Fruit fly (Drosophila melanogaster) whole organism, prepupa: Measurements from ENCODE around the gene Itgbn.

Source experiments
- Blimp-1 ChIP-seq: fragments of 200-800 bp; sonication (Bioruptor generic); optimal IDR thresholded peaks from 3 replicates; lab custom pipeline; 2017; ENCODE audit warnings: missing biosample characterization, missing genetic modification characterization, mild to moderate bottlenecking, moderate library complexity, missing genetic modification reagents
- CG10631 ChIP-seq: fragments of 200-800 bp; sonication (Bioruptor generic); optimal IDR thresholded peaks from 2 replicates; lab custom pipeline; 2016; ENCODE audit warnings: missing biosample characterization, missing genetic modification characterization
- CG10669 ChIP-seq: fragments of 200-800 bp; sonication (Bioruptor generic); optimal IDR thresholded peaks from 3 replicates; lab custom pipeline; 2018; ENCODE audit warnings: missing biosample characterization, mild to moderate bottlenecking, missing genetic modification characterization, moderate library complexity
- CG11294 ChIP-seq: fragments of 200-800 bp; sonication (Bioruptor generic); IDR thresholded peaks from 2 replicates; pipeline ENCODE4 v1.3.6; 2022; ENCODE audit warnings: missing biosample characterization, missing genetic modification characterization
- CG11762 ChIP-seq: fragments of 200-800 bp; sonication (Bioruptor generic); optimal IDR thresholded peaks from 3 replicates; lab custom pipeline; 2016; ENCODE audit warnings: missing biosample characterization, missing genetic modification characterization; ENCODE audit not compliant: insufficient read depth
- CG15336 ChIP-seq: fragments of 200-800 bp; sonication (Bioruptor generic); IDR thresholded peaks from 2 replicates; pipeline ENCODE4 v1.3.6; 2022; ENCODE audit warnings: missing biosample characterization, missing genetic modification characterization
- CG1621 ChIP-seq: fragments of 200-800 bp; sonication (Bioruptor generic); optimal IDR thresholded peaks from 3 replicates; lab custom pipeline; 2018; ENCODE audit warnings: missing biosample characterization, mild to moderate bottlenecking, missing genetic modification characterization
- CG16779 ChIP-seq: fragments of 200-800 bp; sonication (Bioruptor generic); optimal IDR thresholded peaks from 3 replicates; lab custom pipeline; 2017; ENCODE audit warnings: missing biosample characterization, mild to moderate bottlenecking, missing genetic modification characterization
- CG3032 ChIP-seq: fragments of 200-800 bp; optimal IDR thresholded peaks from 2 replicates; lab custom pipeline; 2019; ENCODE audit warnings: missing biosample characterization, mild to moderate bottlenecking, missing genetic modification characterization, moderate library complexity
- CG31627 ChIP-seq: fragments of 200-800 bp; sonication (Bioruptor generic); optimal IDR thresholded peaks from 3 replicates; lab custom pipeline; 2016; ENCODE audit warnings: missing biosample characterization, missing genetic modification characterization
- CG32006 ChIP-seq: fragments of 200-800 bp; sonication (Bioruptor generic); optimal IDR thresholded peaks from 3 replicates; lab custom pipeline; 2017; ENCODE audit warnings: missing biosample characterization, mild to moderate bottlenecking, missing genetic modification characterization
- CG34406 ChIP-seq: fragments of 200-800 bp; sonication (Bioruptor generic); optimal IDR thresholded peaks from 3 replicates; lab custom pipeline; 2016; ENCODE audit warnings: missing biosample characterization, missing genetic modification characterization
- CG3919 ChIP-seq: fragments of 200-800 bp; sonication (Bioruptor generic); optimal IDR thresholded peaks from 3 replicates; lab custom pipeline; 2016; ENCODE audit warnings: missing biosample characterization, missing genetic modification characterization
- CG6276 ChIP-seq: fragments of 200-800 bp; sonication (Bioruptor generic); optimal IDR thresholded peaks from 2 replicates; lab custom pipeline; 2017; ENCODE audit warnings: missing biosample characterization, mild to moderate bottlenecking, missing genetic modification characterization
- CG6792 ChIP-seq: fragments of 200-800 bp; sonication (Bioruptor generic); optimal IDR thresholded peaks from 3 replicates; lab custom pipeline; 2016; ENCODE audit warnings: missing biosample characterization, missing genetic modification characterization
- CG6808 ChIP-seq: fragments of 200-800 bp; sonication (Bioruptor generic); optimal IDR thresholded peaks from 3 replicates; lab custom pipeline; 2017; ENCODE audit warnings: missing biosample characterization, missing genetic modification characterization, mild to moderate bottlenecking, moderate library complexity, missing genetic modification reagents
- CG6854 ChIP-seq: fragments of 200-800 bp; sonication (Bioruptor generic); optimal IDR thresholded peaks from 2 replicates; lab custom pipeline; 2017; ENCODE audit warnings: missing biosample characterization, mild to moderate bottlenecking, missing genetic modification characterization
- CG7368 ChIP-seq: fragments of 200-800 bp; sonication (Bioruptor generic); optimal IDR thresholded peaks from 3 replicates; lab custom pipeline; 2016; ENCODE audit warnings: missing biosample characterization, missing genetic modification characterization
- CG8119 ChIP-seq: fragments of 200-800 bp; sonication (Bioruptor generic); IDR thresholded peaks from 3 replicates; pipeline ENCODE4 v1.3.6; 2022; ENCODE audit warnings: missing biosample characterization, missing genetic modification characterization
- CG8319 ChIP-seq: fragments of 200-800 bp; sonication (Bioruptor generic); optimal IDR thresholded peaks from 3 replicates; lab custom pipeline; 2016; ENCODE audit warnings: missing biosample characterization, missing genetic modification characterization
- CG8632 ChIP-seq: fragments of 200-800 bp; sonication (Bioruptor generic); optimal IDR thresholded peaks from 3 replicates; lab custom pipeline; 2016; ENCODE audit warnings: missing biosample characterization, missing genetic modification characterization
- CG9139 ChIP-seq: fragments of 200-800 bp; sonication (Bioruptor generic); optimal IDR thresholded peaks from 3 replicates; lab custom pipeline; 2017; ENCODE audit warnings: missing biosample characterization, mild to moderate bottlenecking, missing genetic modification characterization
- Eip75B ChIP-seq: fragments of 200-800 bp; sonication (Bioruptor generic); optimal IDR thresholded peaks from 3 replicates; lab custom pipeline; 2016; ENCODE audit warnings: missing biosample characterization, missing genetic modification characterization
- Eip78C ChIP-seq: fragments of 200-800 bp; sonication (Bioruptor generic); peaks from one replicate; lab custom pipeline; 2016; ENCODE audit warnings: missing biosample characterization, missing genetic modification characterization
- Eip93F ChIP-seq: fragments of 200-800 bp; sonication (Bioruptor generic); optimal IDR thresholded peaks from 2 replicates; lab custom pipeline; 2016; ENCODE audit warnings: missing biosample characterization, mild to moderate bottlenecking, missing genetic modification characterization
- Ets21C ChIP-seq: fragments of 200-800 bp; sonication (Bioruptor generic); optimal IDR thresholded peaks from 3 replicates; lab custom pipeline; 2016; ENCODE audit warnings: missing biosample characterization, missing genetic modification characterization
- Ets96B ChIP-seq: fragments of 200-800 bp; optimal IDR thresholded peaks from 2 replicates; lab custom pipeline; 2019; ENCODE audit warnings: missing biosample characterization, mild to moderate bottlenecking, missing genetic modification characterization, moderate library complexity
- Gug ChIP-seq: fragments of 200-800 bp; sonication (Bioruptor generic); IDR thresholded peaks from 2 replicates; pipeline ENCODE4 v1.3.6; 2022; ENCODE audit warnings: missing biosample characterization, missing genetic modification characterization
- Hr39 ChIP-seq: fragments of 200-800 bp; sonication (Bioruptor generic); optimal IDR thresholded peaks from 2 replicates; lab custom pipeline; 2016; ENCODE audit warnings: missing biosample characterization, missing genetic modification characterization
- Hr4 ChIP-seq: fragments of 200-800 bp; sonication (Bioruptor generic); optimal IDR thresholded peaks from 3 replicates; lab custom pipeline; 2016; ENCODE audit warnings: missing biosample characterization, missing genetic modification characterization
- Lpt ChIP-seq: fragments of 200-800 bp; sonication (Bioruptor generic); optimal IDR thresholded peaks from 3 replicates; lab custom pipeline; 2016; ENCODE audit warnings: missing biosample characterization, missing genetic modification characterization
- Met ChIP-seq: fragments of 200-800 bp; sonication (Bioruptor generic); optimal IDR thresholded peaks from 3 replicates; lab custom pipeline; 2016; ENCODE audit warnings: missing biosample characterization, missing genetic modification characterization
- OdsH ChIP-seq: fragments of 200-800 bp; sonication (Bioruptor generic); optimal IDR thresholded peaks from 3 replicates; lab custom pipeline; 2016; ENCODE audit warnings: missing biosample characterization, missing genetic modification characterization
- Smox ChIP-seq: fragments of 200-800 bp; sonication (Bioruptor generic); optimal IDR thresholded peaks from 3 replicates; lab custom pipeline; 2016; ENCODE audit warnings: missing biosample characterization, missing genetic modification characterization
- Sox14 ChIP-seq: fragments of 200-800 bp; sonication (Bioruptor generic); optimal IDR thresholded peaks from 3 replicates; lab custom pipeline; 2016; ENCODE audit warnings: missing biosample characterization, missing genetic modification characterization
- Sox15 ChIP-seq: fragments of 200-800 bp; sonication (Bioruptor generic); optimal IDR thresholded peaks from 3 replicates; lab custom pipeline; 2016; ENCODE audit warnings: missing biosample characterization, missing genetic modification characterization
- achi ChIP-seq: fragments of 200-800 bp; sonication (Bioruptor generic); optimal IDR thresholded peaks from 3 replicates; lab custom pipeline; 2016; ENCODE audit warnings: missing biosample characterization, missing genetic modification characterization
- acj6 ChIP-seq: fragments of 200-800 bp; sonication (Bioruptor generic); optimal IDR thresholded peaks from 3 replicates; lab custom pipeline; 2016; ENCODE audit warnings: missing biosample characterization, missing genetic modification characterization
- dac ChIP-seq: fragments of 200-800 bp; sonication (Bioruptor generic); optimal IDR thresholded peaks from 2 replicates; lab custom pipeline; 2017; ENCODE audit warnings: missing biosample characterization, mild to moderate bottlenecking, missing genetic modification characterization
- dsx ChIP-seq: fragments of 200-800 bp; optimal IDR thresholded peaks from 3 replicates; lab custom pipeline; 2019; ENCODE audit warnings: missing biosample characterization, mild to moderate bottlenecking, missing genetic modification characterization, moderate library complexity; ENCODE audit not compliant: poor library complexity, severe bottlenecking
- eg ChIP-seq: fragments of 200-800 bp; sonication (Bioruptor generic); IDR thresholded peaks from 3 replicates; pipeline ENCODE4 v1.3.6; 2022; ENCODE audit warnings: missing biosample characterization, missing genetic modification characterization
- fd59A ChIP-seq: fragments of 200-800 bp; sonication (Bioruptor generic); optimal IDR thresholded peaks from 2 replicates; lab custom pipeline; 2017; ENCODE audit warnings: missing biosample characterization, mild to moderate bottlenecking, missing genetic modification characterization, missing genetic modification reagents
- fd85E ChIP-seq: fragments of 200-800 bp; sonication (Bioruptor generic); optimal IDR thresholded peaks from 3 replicates; lab custom pipeline; 2016; ENCODE audit warnings: missing biosample characterization, missing genetic modification characterization
- fkh ChIP-seq: fragments of 200-800 bp; sonication (Bioruptor generic); optimal IDR thresholded peaks from 3 replicates; lab custom pipeline; 2017; ENCODE audit warnings: missing biosample characterization, mild to moderate bottlenecking, missing genetic modification characterization, moderate library complexity
- lz ChIP-seq: fragments of 200-800 bp; sonication (Bioruptor generic); optimal IDR thresholded peaks from 3 replicates; lab custom pipeline; 2016; ENCODE audit warnings: missing biosample characterization, missing genetic modification characterization
- net ChIP-seq: fragments of 200-800 bp; sonication (Bioruptor generic); optimal IDR thresholded peaks from 3 replicates; lab custom pipeline; 2016; ENCODE audit warnings: missing biosample characterization, missing genetic modification characterization
- pdm3 ChIP-seq: fragments of 200-800 bp; sonication (Bioruptor generic); optimal IDR thresholded peaks from 3 replicates; lab custom pipeline; 2016; ENCODE audit warnings: missing biosample characterization, missing genetic modification characterization
- salr ChIP-seq, 2 experiments: fragments of 200-800 bp; sonication (Bioruptor generic); optimal IDR thresholded peaks; 3 replicates each; lab custom pipeline; 2016 to 2018; ENCODE audit warnings: missing biosample characterization in 2 of 2, missing genetic modification characterization in 2 of 2, mild to moderate bottlenecking in 1 of 2
- ss ChIP-seq, 2 experiments: fragments of 200-800 bp; sonication (Bioruptor generic); optimal IDR thresholded peaks; 2 replicates in 1 of 2; 3 replicates in 1 of 2; lab custom pipeline; 2017 to 2018; ENCODE audit warnings: mild to moderate bottlenecking in 2 of 2, missing biosample characterization in 2 of 2, missing genetic modification characterization in 2 of 2, moderate library complexity in 1 of 2
- topi ChIP-seq: fragments of 200-800 bp; sonication (Bioruptor generic); optimal IDR thresholded peaks from 3 replicates; lab custom pipeline; 2016; ENCODE audit warnings: missing biosample characterization, missing genetic modification characterization
- vri ChIP-seq: fragments of 200-800 bp; sonication (Bioruptor generic); optimal IDR thresholded peaks from 3 replicates; lab custom pipeline; 2016; ENCODE audit warnings: missing biosample characterization, mild to moderate bottlenecking, missing genetic modification characterization

Gene Itgbn

DNA sequence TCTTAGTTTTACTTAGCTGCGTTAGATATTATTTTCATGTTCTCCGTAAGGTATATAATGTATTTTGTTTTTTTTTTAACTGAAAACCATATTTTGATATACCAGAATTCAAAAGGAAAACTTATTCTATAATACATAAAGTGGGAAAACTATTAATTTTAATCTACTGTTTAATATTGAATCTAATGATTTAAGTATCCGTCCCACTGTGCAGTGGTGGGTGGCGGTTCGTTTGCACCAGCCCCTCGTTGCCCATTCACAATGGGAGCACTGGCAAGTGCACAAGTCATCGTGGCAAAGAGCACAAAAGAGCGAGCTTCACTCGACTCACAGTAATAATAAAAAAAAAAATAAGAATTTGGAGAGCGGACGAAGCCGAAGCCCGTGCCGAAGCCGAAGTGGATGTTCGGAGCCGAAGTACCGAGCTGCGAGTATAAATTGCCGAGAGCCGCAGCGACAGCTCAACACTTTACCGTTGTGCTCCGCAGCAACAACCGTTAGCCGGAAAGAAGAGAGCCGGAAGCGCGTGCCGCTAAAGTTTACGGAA, 43.7 kb downstream of the Itgbn start, which contains the start of gene CG34136:
Gene CG34136, plus strand, starts transcription at position 475 of the 547 bp plus-strand sequence.
- TF ChIP-seq dac (GFP tag; lab: Kevin White, UChicago), result peak; percentile 37
- TF ChIP-seq Blimp-1, result no peak
- no peak for TF ChIP-seq Sox15
- TF ChIP-seq CG6792, result peak; percentile 23
- TF ChIP-seq CG9139, result peak; percentile 66
- TF ChIP-seq CG16779 (tag; lab: Kevin White, UChicago), result peak; percentile 70
- peak; percentile 11 for TF ChIP-seq Hr39 (GFP tag; lab: Kevin White, UChicago)
- peak; percentile 52 for TF ChIP-seq CG7368 (GFP tag; lab: Kevin White, UChicago)
- peak; percentile 71 for TF ChIP-seq net (GFP tag; lab: Kevin White, UChicago)
- TF ChIP-seq Eip93F (GFP tag; lab: Kevin White, UChicago), result peak; percentile 9
- peak; percentile 86 for TF ChIP-seq Eip78C
- TF ChIP-seq dsx (GFP tag; lab: Kevin White, UChicago), result no peak
- TF ChIP-seq eg (GFP tag; lab: Robert Waterston, UW), result peak; percentile 85
- TF ChIP-seq CG6854 (GFP tag; lab: Kevin White, UChicago), result peak; percentile 47
- peak; percentile 61 for TF ChIP-seq Met
- peak; percentile 24 for TF ChIP-seq vri
- peak; percentile 3 for TF ChIP-seq Smox (GFP tag; lab: Kevin White, UChicago)
- TF ChIP-seq CG8119 (GFP tag; lab: Robert Waterston, UW), result peak; percentile 67; the same call in 1 of the 3 replicates
- peak; percentile 71 for TF ChIP-seq CG6276
- peak; percentile 44 for TF ChIP-seq CG6808 (GFP tag; lab: Kevin White, UChicago)
- peak; percentile 76 for TF ChIP-seq CG1621 (tag; lab: Kevin White, UChicago)
- TF ChIP-seq topi (GFP tag; lab: Kevin White, UChicago), result peak; percentile 50
- peak; percentile 27 for TF ChIP-seq Lpt
- TF ChIP-seq CG10631 (GFP tag; lab: Kevin White, UChicago), result peak; percentile 31
- peak; percentile 25 for TF ChIP-seq CG8632 (GFP tag; lab: Kevin White, UChicago)
- peak; percentile 21 for TF ChIP-seq CG31627 (GFP tag; lab: Kevin White, UChicago)
- 0 out of 2 replicates have a peak, but pooled peaks have one; percentile 28 for TF ChIP-seq CG11294 (GFP tag; lab: Robert Waterston, UW)
- TF ChIP-seq Ets96B (tag; lab: Kevin White, UChicago), result peak; percentile 41
- TF ChIP-seq pdm3, result peak; percentile 38
- TF ChIP-seq CG8319 (GFP tag; lab: Kevin White, UChicago), result no peak
- TF ChIP-seq CG15336 (GFP tag; lab: Robert Waterston, UW), result peak; percentile 72
- peak; percentile 51 for TF ChIP-seq CG3032 (tag; lab: Kevin White, UChicago)
- TF ChIP-seq CG32006 (GFP tag; lab: Kevin White, UChicago), result peak; percentile 77
- no peak for TF ChIP-seq fd59A
- peak; percentile 55 for TF ChIP-seq CG3919 (GFP tag; lab: Kevin White, UChicago)
- peak; percentile 58 for TF ChIP-seq OdsH (GFP tag; lab: Kevin White, UChicago)
- TF ChIP-seq Ets21C (GFP tag; lab: Kevin White, UChicago), result no peak
- TF ChIP-seq Sox14 (GFP tag; lab: Kevin White, UChicago), result peak; percentile 15
- TF ChIP-seq fd85E (GFP tag; lab: Kevin White, UChicago), result no peak
- TF ChIP-seq salr (GFP tag; optimal IDR thresholded peaks at IDR 0.05; lab: Kevin White, UChicago), result peak; percentile 34 to 61
- TF ChIP-seq CG34406 (GFP tag; lab: Kevin White, UChicago), result no peak
- peak; percentile 58 to 80 for TF ChIP-seq ss (GFP tag; optimal IDR thresholded peaks at IDR 0.05; lab: Kevin White, UChicago)
- peak; percentile 53 for TF ChIP-seq CG10669
- TF ChIP-seq acj6 (GFP tag; lab: Kevin White, UChicago), result peak; percentile 46
- TF ChIP-seq CG11762, result no peak
- peak; percentile 49 for TF ChIP-seq Eip75B (GFP tag; lab: Kevin White, UChicago)
- peak; percentile 60 for TF ChIP-seq Hr4
- peak; percentile 36 for TF ChIP-seq achi (GFP tag; lab: Kevin White, UChicago)
- TF ChIP-seq Gug (GFP tag; lab: Robert Waterston, UW), result no peak
- TF ChIP-seq fkh, result no peak
- TF ChIP-seq lz (GFP tag; lab: Kevin White, UChicago), result peak; percentile 36
